Worm (Caenorhabditis elegans) whole organism, L4/young adult: ENCODE measurements around the gene sri-42.

Experiments
- W03F9.2 ChIP-seq: fragments of 150-350 bp; optimal IDR thresholded peaks from 2 replicates; lab custom pipeline; 2014; ENCODE audit warnings: missing biosample characterization, missing genetic modification characterization
- dao-5 ChIP-seq: sonication (generic microtip); optimal IDR thresholded peaks from 2 replicates; lab custom pipeline; 2016; ENCODE audit warnings: missing genotype, missing genetic modification characterization, moderate library complexity, missing compliant biosample characterization
- him-1 ChIP-seq: sonication (generic microtip); optimal IDR thresholded peaks from 2 replicates; lab custom pipeline; 2016; ENCODE audit warnings: missing genotype, missing genetic modification reagents, missing genetic modification characterization, missing compliant biosample characterization

DNA sequence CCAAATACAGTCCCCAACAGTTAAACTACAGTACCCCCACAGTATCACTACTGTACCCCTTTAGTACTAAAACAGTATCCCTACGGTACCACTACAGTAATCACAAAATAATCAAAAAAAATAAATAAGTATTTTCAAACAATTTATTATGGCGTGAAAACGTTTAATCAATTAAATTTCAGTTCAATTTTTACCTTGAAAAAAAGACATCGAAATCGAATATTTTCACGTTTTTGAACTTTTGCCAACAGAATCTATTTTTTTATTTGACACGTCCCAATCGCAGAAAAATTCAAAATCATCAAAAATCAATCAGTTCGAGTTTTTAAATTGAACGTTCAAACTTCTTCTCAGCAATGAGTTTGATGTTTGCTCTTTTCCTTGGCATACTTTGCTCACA lies 28.8 kb downstream of the sri-42 start, which contains the start of gene clec-123:
- no peak for TF ChIP-seq him-1 (tag; lab: Kevin White, UChicago)
- no peak for TF ChIP-seq dao-5 (tag; lab: Kevin White, UChicago)
- no peak for TF ChIP-seq W03F9.2 (tag; lab: Kevin White, UChicago)
